Worm (Caenorhabditis elegans): Measurements from ENCODE around the gene vem-1.

ce11 chrX:8060823-8061222 lies 27.6 kb downstream of the vem-1 start, which contains the start of gene C18A11.3:
- no peak for TF ChIP-seq nfya-1 (tag; optimal IDR thresholded peaks at IDR 0.05)
- TF ChIP-seq hlh-13 (GFP tag; optimal IDR thresholded peaks at IDR 0.05) = no peak
- no peak for TF ChIP-seq elt-2 (tag; optimal IDR thresholded peaks at IDR 0.05)
- no peak for TF ChIP-seq hlh-15 (tag; optimal IDR thresholded peaks at IDR 0.05)
- TF ChIP-seq sox-4 (tag; optimal IDR thresholded peaks at IDR 0.05) = no peak
- TF ChIP-seq unc-55 (GFP tag; optimal IDR thresholded peaks at IDR 0.05) = no peak
- TF ChIP-seq unc-86 (tag; optimal IDR thresholded peaks at IDR 0.05) = no peak
- TF ChIP-seq C08G9.2 (tag; optimal IDR thresholded peaks at IDR 0.05) = no peak
- TF ChIP-seq dve-1 (tag; optimal IDR thresholded peaks at IDR 0.05) = no peak
- TF ChIP-seq sdc-2 (tag; optimal IDR thresholded peaks at IDR 0.05) = no peak
